Worm (Caenorhabditis elegans) whole organism, early embryonic: ENCODE results near the gene mfn-1.

Experiments
- B0310.2 ChIP-seq: sonication (generic microtip); optimal IDR thresholded peaks from 2 replicates; lab custom pipeline; 2016; ENCODE audit warnings: mild to moderate bottlenecking, missing genetic modification characterization, missing compliant biosample characterization
- ama-1 ChIP-seq: fragments of 150-350 bp; optimal IDR thresholded peaks from 2 replicates; lab custom pipeline; 2014
- ceh-36 ChIP-seq: sonication (generic microtip); optimal IDR thresholded peaks from 2 replicates; lab custom pipeline; 2016; ENCODE audit warnings: missing genetic modification characterization, inconsistent platforms, missing compliant biosample characterization
- flt-1 ChIP-seq: fragments of 200-800 bp; sonication (Bioruptor generic); IDR thresholded peaks from 2 replicates; pipeline ENCODE4 v1.3.6; 2022; ENCODE audit warnings: missing genetic modification characterization, missing compliant biosample characterization
- scrt-1 ChIP-seq: fragments of 200-800 bp; sonication (Bioruptor generic); IDR thresholded peaks from 2 replicates; pipeline ENCODE4 v1.3.6; 2022; ENCODE audit warnings: missing genetic modification characterization, missing compliant biosample characterization
- sea-1 ChIP-seq: fragments of 200-800 bp; sonication (Bioruptor generic); conservative IDR thresholded peaks from 2 replicates; pipeline ENCODE4 v1.3.6; 2022; ENCODE audit warnings: missing genetic modification characterization, missing compliant biosample characterization
- tra-4 ChIP-seq: sonication (generic microtip); optimal IDR thresholded peaks from 2 replicates; lab custom pipeline; 2017; ENCODE audit warnings: missing genetic modification characterization, missing compliant biosample characterization

DNA sequence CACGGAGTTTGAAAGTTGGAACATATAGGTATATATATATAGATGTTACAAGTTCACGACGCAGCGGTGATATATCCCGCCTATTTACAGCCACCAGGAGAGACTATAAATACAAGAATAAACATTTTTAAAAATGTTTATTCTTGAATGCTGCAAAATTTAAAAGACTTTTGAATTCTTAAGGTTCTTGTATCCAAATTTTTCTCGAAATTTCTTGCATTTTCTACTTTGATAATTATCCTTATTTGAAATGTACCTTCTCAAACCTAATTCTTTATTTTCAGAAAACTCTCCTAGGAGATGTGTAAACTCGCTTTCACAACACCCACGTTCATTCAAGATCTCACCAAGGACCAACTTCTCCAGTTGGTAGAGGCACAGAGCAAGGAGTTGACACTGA lies 40.2 kb downstream of the mfn-1 start, which contains the start of gene C05D12.4:
- TF ChIP-seq scrt-1 (GFP tag; lab: Robert Waterston, UW) (no peak), B0310.2 (tag; lab: Kevin White, UChicago) (no peak), ceh-36 (no peak), flt-1 (no peak), sea-1 (GFP tag; lab: Robert Waterston, UW) (no peak), ama-1 (lab: Kevin White, UChicago) (no peak), tra-4 (tag; lab: Kevin White, UChicago) (no peak)
